Fruit fly (Drosophila melanogaster): ENCODE measurements around the gene CG7251.

Gene CG7251

dm6 chr2L:5550735-5551134 lies 37.5 kb downstream of the CG7251 start, which contains the start of gene CG14014:
Gene CG14014, minus strand, starts transcription at chr2L:5550835.
- TF ChIP-seq CG8478 (optimal IDR thresholded peaks at IDR 0.05) (no peak), CTCF (optimal IDR thresholded peaks at IDR 0.05) (no peak)

dm6 chr2L:5547288-5547777 lies 40.9 kb downstream of the CG7251 start:
- TF ChIP-seq CG8478 (optimal IDR thresholded peaks at IDR 0.05) (no peak), CTCF (optimal IDR thresholded peaks at IDR 0.05) (no peak)

- TF ChIP-seq CG8478 (optimal IDR thresholded peaks at IDR 0.05) (no peak), CTCF (optimal IDR thresholded peaks at IDR 0.05) (no peak)
Observed at dm6 chr2L:5546518-5547287, 41.5 kb downstream of the CG7251 start, which contains the start of gene Oscillin. Gene Oscillin, plus strand, starts transcription at chr2L:5547086.

dm6 chr2L:5546207-5546517 lies 42.1 kb downstream of the CG7251 start:
- TF ChIP-seq CG8478 (optimal IDR thresholded peaks at IDR 0.05) (no peak), CTCF (optimal IDR thresholded peaks at IDR 0.05) (no peak)

dm6 chr2L:5542944-5543515 lies 45.2 kb downstream of the CG7251 start:
- TF ChIP-seq CTCF (optimal IDR thresholded peaks at IDR 0.05) = no peak
- no peak for TF ChIP-seq CG8478 (optimal IDR thresholded peaks at IDR 0.05)

- TF ChIP-seq CTCF (optimal IDR thresholded peaks at IDR 0.05) = no peak
- TF ChIP-seq CG8478 (optimal IDR thresholded peaks at IDR 0.05) = no peak
Observed at dm6 chr2L:5541935-5542685, 46.1 kb downstream of the CG7251 start, which contains the start of the genes Hel25E and Lam. Gene Hel25E, minus strand, starts transcription at chr2L:5542314. Gene Lam, plus strand, starts transcription at chr2L:5542480.

- TF ChIP-seq CG8478 (optimal IDR thresholded peaks at IDR 0.05) (no peak), CTCF (optimal IDR thresholded peaks at IDR 0.05) (no peak)
Observed at dm6 chr2L:5539034-5539433, 49.2 kb downstream of the CG7251 start, which contains the start of gene CG14015. Gene CG14015, minus strand, starts transcription at chr2L:5539196.

Data from S2 (cell line).